Fruit fly (Drosophila melanogaster) whole organism, embryonic: ENCODE data around the gene CG5828.
A peak's percentile ranks its signal among the peaks of the same experiment; 100 is the strongest.

Source experiments
- Ada2b ChIP-seq: fragments of 200-800 bp; sonication (Bioruptor generic); IDR thresholded peaks from 2 replicates; pipeline ENCODE4 v1.3.6; 2022; ENCODE audit warnings: missing biosample characterization, missing genetic modification characterization
- CG11247 ChIP-seq: fragments of 200-800 bp; sonication (Bioruptor generic); IDR thresholded peaks from 2 replicates; pipeline ENCODE4 v1.3.6; 2022; ENCODE audit warnings: missing biosample characterization, missing genetic modification characterization
- CG13424 ChIP-seq: fragments of 200-800 bp; sonication (Bioruptor generic); optimal IDR thresholded peaks from 2 replicates; lab custom pipeline; 2019; ENCODE audit warnings: missing biosample characterization, mild to moderate bottlenecking, missing genetic modification characterization, moderate library complexity
- CG14667 ChIP-seq: fragments of 200-800 bp; sonication (Bioruptor generic); IDR thresholded peaks from 2 replicates; pipeline ENCODE4 v1.3.6; 2022; ENCODE audit warnings: missing biosample characterization, missing genetic modification characterization
- CG17568 ChIP-seq: fragments of 200-800 bp; sonication (Bioruptor generic); optimal IDR thresholded peaks from 2 replicates; lab custom pipeline; 2018; ENCODE audit warnings: missing biosample characterization, mild to moderate bottlenecking, missing genetic modification characterization, moderate library complexity
- CG18011 ChIP-seq: fragments of 200-800 bp; sonication (Bioruptor generic); optimal IDR thresholded peaks from 2 replicates; lab custom pipeline; 2017; ENCODE audit warnings: missing biosample characterization, missing genetic modification characterization, mild to moderate bottlenecking, moderate library complexity, missing genotype
- CG18599 ChIP-seq: fragments of 200-800 bp; sonication (Bioruptor generic); optimal IDR thresholded peaks from 3 replicates; lab custom pipeline; 2017; ENCODE audit warnings: missing biosample characterization, missing genetic modification characterization, mild to moderate bottlenecking, moderate library complexity, missing genetic modification reagents
- CG2120 ChIP-seq: fragments of 200-800 bp; sonication (Bioruptor generic); optimal IDR thresholded peaks from 3 replicates; lab custom pipeline; 2016; ENCODE audit warnings: missing biosample characterization, missing genetic modification characterization
- CG2202 ChIP-seq: fragments of 200-800 bp; sonication (Bioruptor generic); optimal IDR thresholded peaks from 2 replicates; lab custom pipeline; 2018; ENCODE audit warnings: missing biosample characterization, mild to moderate bottlenecking, missing genetic modification characterization
- CG3163 ChIP-seq: fragments of 200-800 bp; sonication (Bioruptor generic); optimal IDR thresholded peaks from 3 replicates; lab custom pipeline; 2016; ENCODE audit warnings: missing biosample characterization, missing genetic modification characterization
- CG32532 ChIP-seq: fragments of 200-800 bp; sonication (Bioruptor generic); IDR thresholded peaks from 2 replicates; pipeline ENCODE4 v1.3.6; 2022; ENCODE audit warnings: missing biosample characterization, missing genetic modification characterization
- CG32772 ChIP-seq: fragments of 200-800 bp; sonication (Bioruptor generic); IDR thresholded peaks from 2 replicates; pipeline ENCODE4 v1.3.6; 2022; ENCODE audit warnings: missing biosample characterization, missing genetic modification characterization
- CG3838 ChIP-seq: fragments of 200-800 bp; sonication (Bioruptor generic); optimal IDR thresholded peaks from 3 replicates; lab custom pipeline; 2016; ENCODE audit warnings: missing biosample characterization, missing genetic modification characterization
- CG4282 ChIP-seq: fragments of 200-800 bp; sonication (Bioruptor generic); optimal IDR thresholded peaks from 2 replicates; lab custom pipeline; 2016; ENCODE audit warnings: missing biosample characterization, missing genetic modification characterization
- CG5245 ChIP-seq: fragments of 200-800 bp; sonication (Bioruptor generic); optimal IDR thresholded peaks from 3 replicates; lab custom pipeline; 2016; ENCODE audit warnings: missing biosample characterization, missing genetic modification characterization
- CG6654 ChIP-seq: fragments of 200-800 bp; sonication (Bioruptor generic); optimal IDR thresholded peaks from 2 replicates; lab custom pipeline; 2017; ENCODE audit warnings: missing biosample characterization, mild to moderate bottlenecking, missing genetic modification characterization
- CG7786 ChIP-seq: fragments of 200-800 bp; sonication (Bioruptor generic); optimal IDR thresholded peaks from 2 replicates; lab custom pipeline; 2016; ENCODE audit warnings: missing biosample characterization, missing genetic modification characterization
- CG9609 ChIP-seq: fragments of 200-800 bp; sonication (Bioruptor generic); optimal IDR thresholded peaks from 3 replicates; lab custom pipeline; 2016; ENCODE audit warnings: missing biosample characterization, missing genetic modification characterization
- Dfd ChIP-seq, 2 experiments: fragments of >200 bp; optimal IDR thresholded peaks; 2 replicates each; lab custom pipeline; 2017; ENCODE audit warnings: missing biosample characterization in 2 of 2, missing genetic modification characterization in 2 of 2
- Ets65A ChIP-seq: fragments of 200-800 bp; sonication (Bioruptor generic); peaks from one replicate; lab custom pipeline; 2016; ENCODE audit warnings: missing biosample characterization, missing genetic modification characterization
- Fer1 ChIP-seq: fragments of 200-800 bp; sonication (Bioruptor generic); optimal IDR thresholded peaks from 2 replicates; lab custom pipeline; 2017; ENCODE audit warnings: missing biosample characterization, mild to moderate bottlenecking, missing genetic modification characterization
- Fer2 ChIP-seq: fragments of 200-800 bp; sonication (Bioruptor generic); optimal IDR thresholded peaks from 2 replicates; lab custom pipeline; 2018; ENCODE audit warnings: missing biosample characterization, mild to moderate bottlenecking, missing genetic modification characterization, moderate library complexity
- Hand ChIP-seq: fragments of 200-800 bp; sonication (Bioruptor generic); optimal IDR thresholded peaks from 2 replicates; lab custom pipeline; 2017; ENCODE audit warnings: mild to moderate bottlenecking, missing biosample characterization, missing genetic modification reagents, missing genetic modification characterization
- Hr39 ChIP-seq: fragments of >200 bp; optimal IDR thresholded peaks from 2 replicates; lab custom pipeline; 2017
- Kr ChIP-seq: fragments of 200-800 bp; sonication (Bioruptor generic); optimal IDR thresholded peaks from 2 replicates; lab custom pipeline; 2017; ENCODE audit warnings: missing biosample characterization, mild to moderate bottlenecking, missing genetic modification characterization
- Myb ChIP-seq: fragments of 200-800 bp; sonication (Bioruptor generic); optimal IDR thresholded peaks from 2 replicates; lab custom pipeline; 2016; ENCODE audit warnings: missing biosample characterization, missing genetic modification characterization
- Nf-YC ChIP-seq: fragments of 200-800 bp; optimal IDR thresholded peaks from 3 replicates; lab custom pipeline; 2019; ENCODE audit warnings: missing biosample characterization, mild to moderate bottlenecking, missing genetic modification characterization, moderate library complexity
- Scr ChIP-seq: fragments of 200-800 bp; sonication (Bioruptor generic); IDR thresholded peaks from 2 replicates; pipeline ENCODE4 v1.3.6; 2022; ENCODE audit warnings: missing biosample characterization, missing genetic modification characterization; ENCODE audit not compliant: partially characterized antibody
- Six4 ChIP-seq: fragments of 200-800 bp; sonication (Bioruptor generic); optimal IDR thresholded peaks from 2 replicates; lab custom pipeline; 2016; ENCODE audit warnings: missing biosample characterization, missing genetic modification characterization
- Sry-δ ChIP-seq: fragments of 200-800 bp; sonication (Bioruptor generic); optimal IDR thresholded peaks from 2 replicates; lab custom pipeline; 2016; ENCODE audit warnings: missing biosample characterization, missing genetic modification characterization
- Trl ChIP-seq, 3 experiments: fragments of >200 bp in 2 of 3; fragments of 200-800 bp in 1 of 3; sonication (Bioruptor generic) in 1 of 3; optimal IDR thresholded peaks; 2 replicates in 1 of 3; 3 replicates in 2 of 3; lab custom pipeline; 2016 to 2017; ENCODE audit warnings: missing biosample characterization in 1 of 3, missing genetic modification characterization in 1 of 3
- ab ChIP-seq: fragments of 200-800 bp; sonication (Bioruptor generic); optimal IDR thresholded peaks from 2 replicates; lab custom pipeline; 2016; ENCODE audit warnings: missing biosample characterization, missing genetic modification characterization
- bbx ChIP-seq: fragments of 200-800 bp; sonication (Bioruptor generic); IDR thresholded peaks from 2 replicates; pipeline ENCODE4 v1.3.6; 2022; ENCODE audit warnings: missing biosample characterization, missing genetic modification characterization; ENCODE audit not compliant: partially characterized antibody
- bcd ChIP-seq: fragments of 200-800 bp; sonication (Bioruptor generic); optimal IDR thresholded peaks from 2 replicates; lab custom pipeline; 2017; ENCODE audit warnings: missing biosample characterization, mild to moderate bottlenecking, missing genetic modification characterization
- cas ChIP-seq: fragments of 200-800 bp; sonication (Bioruptor generic); IDR thresholded peaks from 2 replicates; pipeline ENCODE4 v1.3.6; 2022; ENCODE audit warnings: missing biosample characterization, missing genetic modification characterization
- ci ChIP-seq: fragments of 200-800 bp; sonication (Bioruptor generic); IDR thresholded peaks from 3 replicates; pipeline ENCODE4 v1.3.6; 2022; ENCODE audit warnings: missing biosample characterization, missing genetic modification characterization
- dm ChIP-seq: fragments of 200-800 bp; sonication (Bioruptor generic); optimal IDR thresholded peaks from 3 replicates; lab custom pipeline; 2016; ENCODE audit warnings: missing biosample characterization, missing genetic modification characterization
- dmrt11E ChIP-seq: fragments of 200-800 bp; sonication (Bioruptor generic); optimal IDR thresholded peaks from 3 replicates; lab custom pipeline; 2018; ENCODE audit warnings: missing biosample characterization, mild to moderate bottlenecking, missing genetic modification characterization, moderate library complexity
- esg ChIP-seq: fragments of 200-800 bp; sonication (Bioruptor generic); conservative IDR thresholded peaks from 2 replicates; pipeline ENCODE4 v1.3.6; 2022; ENCODE audit warnings: missing biosample characterization, missing genetic modification characterization
- fru ChIP-seq: fragments of >200 bp; optimal IDR thresholded peaks from 2 replicates; lab custom pipeline; 2017
- gt ChIP-seq: fragments of 200-800 bp; sonication (Bioruptor generic); IDR thresholded peaks from 2 replicates; pipeline ENCODE4 v1.3.6; 2022; ENCODE audit warnings: missing biosample characterization, missing genetic modification characterization
- mld ChIP-seq: fragments of 200-800 bp; sonication (Bioruptor generic); IDR thresholded peaks from 3 replicates; pipeline ENCODE4 v1.3.6; 2022; ENCODE audit warnings: missing biosample characterization, missing genetic modification characterization; ENCODE audit not compliant: partially characterized antibody
- nerfin-1 ChIP-seq: fragments of 200-800 bp; sonication (Bioruptor generic); optimal IDR thresholded peaks from 3 replicates; lab custom pipeline; 2019; ENCODE audit warnings: missing biosample characterization, mild to moderate bottlenecking, missing genetic modification characterization, moderate library complexity
- onecut ChIP-seq: fragments of 200-800 bp; sonication (Bioruptor generic); IDR thresholded peaks from 2 replicates; pipeline ENCODE4 v1.3.6; 2022; ENCODE audit warnings: missing biosample characterization, missing genetic modification characterization
- pb ChIP-seq: fragments of 200-800 bp; sonication (Bioruptor generic); optimal IDR thresholded peaks from 3 replicates; lab custom pipeline; 2016; ENCODE audit warnings: missing biosample characterization, missing genetic modification characterization
- pnt ChIP-seq: fragments of 200-800 bp; sonication (Bioruptor generic); optimal IDR thresholded peaks from 3 replicates; lab custom pipeline; 2016; ENCODE audit warnings: missing biosample characterization, missing genetic modification characterization
- ro ChIP-seq: fragments of 200-800 bp; sonication (Bioruptor generic); IDR thresholded peaks from 2 replicates; pipeline ENCODE4 v1.3.6; 2022; ENCODE audit warnings: missing biosample characterization, missing genetic modification characterization
- sens ChIP-seq: fragments of 200-800 bp; sonication (Bioruptor generic); peaks from one replicate; lab custom pipeline; 2016; ENCODE audit warnings: missing biosample characterization, missing genetic modification characterization
- sens-2 ChIP-seq: fragments of 200-800 bp; sonication (Bioruptor generic); IDR thresholded peaks from 2 replicates; pipeline ENCODE4 v1.3.6; 2022; ENCODE audit warnings: missing biosample characterization, missing genetic modification characterization
- sim ChIP-seq: fragments of 200-800 bp; sonication (Bioruptor generic); IDR thresholded peaks from 2 replicates; pipeline ENCODE4 v1.3.6; 2022; ENCODE audit warnings: missing biosample characterization, missing genetic modification characterization
- sr ChIP-seq: fragments of 200-800 bp; sonication (Bioruptor generic); IDR thresholded peaks from 3 replicates; pipeline ENCODE4 v1.3.6; 2022; ENCODE audit warnings: missing biosample characterization, missing genetic modification characterization
- tll ChIP-seq, 2 experiments: fragments of 200-800 bp in 1 of 2; fragments of >200 bp in 1 of 2; sonication (Bioruptor generic) in 1 of 2; optimal IDR thresholded peaks; 2 replicates each; lab custom pipeline; 2017 to 2019; ENCODE audit warnings: missing biosample characterization in 2 of 2, missing genetic modification characterization in 2 of 2, mild to moderate bottlenecking in 1 of 2, moderate library complexity in 1 of 2
- toy ChIP-seq: fragments of 200-800 bp; sonication (Bioruptor generic); IDR thresholded peaks from 2 replicates; pipeline ENCODE4 v1.3.6; 2022; ENCODE audit warnings: missing biosample characterization, missing genetic modification characterization
- yki ChIP-seq: fragments of >200 bp; optimal IDR thresholded peaks from 3 replicates; lab custom pipeline; 2018

The CG5828 gene

DNA sequence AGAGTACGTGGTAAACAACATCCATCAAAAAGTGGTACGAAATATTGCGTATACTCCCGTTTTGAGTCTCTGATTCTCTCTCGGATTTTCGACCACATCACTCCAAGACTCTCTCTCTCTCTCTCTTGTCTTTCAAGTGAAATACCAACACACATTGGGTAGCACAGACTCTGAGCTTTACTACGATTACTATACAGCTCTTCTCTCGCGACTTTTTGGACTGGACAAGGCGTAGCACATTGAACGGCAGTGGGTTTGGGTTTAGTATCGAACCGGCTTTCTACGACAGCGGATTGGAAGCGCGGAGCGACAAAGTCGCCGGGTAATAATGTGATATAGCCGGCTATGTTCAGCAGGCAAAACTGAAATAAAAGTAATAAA lies 14.5 kb downstream of the CG5828 start (continued):
- no peak for TF ChIP-seq ro (GFP tag; lab: Robert Waterston, UW)
- TF ChIP-seq Kr (GFP tag; lab: Kevin White, UChicago), result no peak
- no peak for TF ChIP-seq CG18599 (GFP tag; lab: Kevin White, UChicago)
- TF ChIP-seq Myb (GFP tag; lab: Kevin White, UChicago), result no peak
- TF ChIP-seq toy, result no peak
- TF ChIP-seq CG18011 (GFP tag; lab: Kevin White, UChicago), result no peak
- TF ChIP-seq CG6654 (GFP tag; lab: Kevin White, UChicago), result no peak
- no peak for TF ChIP-seq CG4282 (GFP tag; lab: Kevin White, UChicago)
- TF ChIP-seq CG17568 (GFP tag; lab: Kevin White, UChicago), result no peak
- TF ChIP-seq sr (GFP tag; lab: Robert Waterston, UW), result no peak
- no peak for TF ChIP-seq sim (GFP tag; lab: Robert Waterston, UW)
- no peak for TF ChIP-seq CG32532
- no peak for TF ChIP-seq CG11247
- TF ChIP-seq CG3163 (GFP tag; lab: Kevin White, UChicago), result no peak
- TF ChIP-seq esg (GFP tag; lab: Robert Waterston, UW), result no peak
- TF ChIP-seq Nf-YC (tag; lab: Kevin White, UChicago), result no peak
- no peak for TF ChIP-seq Ets65A (GFP tag; lab: Kevin White, UChicago)
- TF ChIP-seq CG7786 (GFP tag; lab: Kevin White, UChicago), result no peak
- no peak for TF ChIP-seq CG32772 (GFP tag; lab: Robert Waterston, UW)
- no peak for TF ChIP-seq CG13424 (tag; lab: Kevin White, UChicago)
- peak; percentile 94 to 100 for TF ChIP-seq Trl (optimal IDR thresholded peaks at IDR 0.05; lab: Kevin White, UChicago)
- no peak for TF ChIP-seq Trl (GFP tag; optimal IDR thresholded peaks at IDR 0.05; lab: Kevin White, UChicago)
- TF ChIP-seq mld (GFP tag; lab: Robert Waterston, UW), result no peak
- TF ChIP-seq ci (GFP tag; lab: Robert Waterston, UW), result no peak; the same call in 2 of the 3 replicates
- TF ChIP-seq bbx (GFP tag; lab: Robert Waterston, UW), result peak; percentile 40; the same call in 1 of the 2 replicates
- no peak for TF ChIP-seq sens-2 (GFP tag; lab: Robert Waterston, UW)
- TF ChIP-seq yki (lab: Kevin White, UChicago), result peak; percentile 48
- no peak for TF ChIP-seq Hand (GFP tag; lab: Kevin White, UChicago)
- no peak for TF ChIP-seq nerfin-1 (tag; lab: Kevin White, UChicago)
- no peak for TF ChIP-seq fru (lab: Kevin White, UChicago)
- no peak for TF ChIP-seq Ada2b
- no peak for TF ChIP-seq onecut
- no peak for TF ChIP-seq CG9609 (GFP tag; lab: Kevin White, UChicago)
- no peak for TF ChIP-seq cas (GFP tag; lab: Robert Waterston, UW)
- TF ChIP-seq dmrt11E (tag; lab: Kevin White, UChicago), result no peak
- no peak for TF ChIP-seq Fer1 (GFP tag; lab: Kevin White, UChicago)
- TF ChIP-seq CG2120 (GFP tag; lab: Kevin White, UChicago), result no peak
- no peak for TF ChIP-seq CG3838 (GFP tag; lab: Kevin White, UChicago)
- no peak for TF ChIP-seq pb
- no peak for TF ChIP-seq ab (GFP tag; lab: Kevin White, UChicago)
- no peak for TF ChIP-seq Sry-δ (GFP tag; lab: Kevin White, UChicago)
- TF ChIP-seq bcd (GFP tag; lab: Kevin White, UChicago), result no peak
- no peak for TF ChIP-seq sens (GFP tag; lab: Kevin White, UChicago)
- no peak for TF ChIP-seq CG14667
- no peak for TF ChIP-seq pnt (GFP tag; lab: Kevin White, UChicago)
- TF ChIP-seq CG5245 (GFP tag; lab: Kevin White, UChicago), result no peak
- TF ChIP-seq Dfd (GFP tag; optimal IDR thresholded peaks at IDR 0.05; lab: Kevin White, UChicago), result no peak
- no peak for TF ChIP-seq Fer2
- TF ChIP-seq CG2202, result no peak
- TF ChIP-seq Hr39 (lab: Kevin White, UChicago), result no peak
- TF ChIP-seq gt (GFP tag; lab: Robert Waterston, UW), result no peak
- no peak for TF ChIP-seq dm (GFP tag; lab: Kevin White, UChicago)
- no peak for TF ChIP-seq Six4
- TF ChIP-seq Scr, result 0 out of 2 replicates have a peak, but pooled peaks have one; percentile 34
- TF ChIP-seq tll (GFP tag; optimal IDR thresholded peaks at IDR 0.05; lab: Kevin White, UChicago), result no peak
